Fruit fly (Drosophila melanogaster) whole organism, pupa: Measurements from ENCODE around the gene Nrx-1.

ENCODE experiments used
- CG10348 ChIP-seq: fragments of 200-800 bp; sonication (Bioruptor generic); IDR thresholded peaks from 2 replicates; pipeline ENCODE4 v1.3.6; 2022; ENCODE audit warnings: missing biosample characterization, missing genetic modification characterization
- CG12605 ChIP-seq: fragments of 200-800 bp; sonication (Bioruptor generic); IDR thresholded peaks from 2 replicates; pipeline ENCODE4 v1.3.6; 2022; ENCODE audit warnings: missing biosample characterization, missing genetic modification characterization
- CG13204 ChIP-seq: fragments of 200-800 bp; sonication (Bioruptor generic); optimal IDR thresholded peaks from 2 replicates; lab custom pipeline; 2018; ENCODE audit warnings: missing biosample characterization, mild to moderate bottlenecking, missing genetic modification characterization, moderate library complexity
- CG14655 ChIP-seq: fragments of 200-800 bp; sonication (Bioruptor generic); optimal IDR thresholded peaks from 3 replicates; lab custom pipeline; 2017; ENCODE audit warnings: mild to moderate bottlenecking, missing biosample characterization, missing genetic modification reagents, missing genetic modification characterization
- CG15710 ChIP-seq: fragments of 200-800 bp; sonication (Bioruptor generic); optimal IDR thresholded peaks from 2 replicates; lab custom pipeline; 2018; ENCODE audit warnings: missing biosample characterization, mild to moderate bottlenecking, missing genetic modification characterization, moderate library complexity
- CG17806 ChIP-seq: fragments of 200-800 bp; sonication (Bioruptor generic); optimal IDR thresholded peaks from 2 replicates; lab custom pipeline; 2018; ENCODE audit warnings: missing biosample characterization, mild to moderate bottlenecking, missing genetic modification characterization, moderate library complexity
- CG32121 ChIP-seq: fragments of 200-800 bp; sonication (Bioruptor generic); IDR thresholded peaks from 2 replicates; pipeline ENCODE4 v1.3.6; 2022; ENCODE audit warnings: missing biosample characterization, missing genetic modification characterization
- CG34367 ChIP-seq: fragments of 200-800 bp; sonication (Bioruptor generic); optimal IDR thresholded peaks from 2 replicates; lab custom pipeline; 2018; ENCODE audit warnings: missing biosample characterization, mild to moderate bottlenecking, missing genetic modification characterization
- CG4496 ChIP-seq: fragments of 200-800 bp; sonication (Bioruptor generic); IDR thresholded peaks from 3 replicates; pipeline ENCODE4 v1.3.6; 2022; ENCODE audit warnings: missing biosample characterization, missing genetic modification characterization
- CG8159 ChIP-seq: fragments of 200-800 bp; sonication (Bioruptor generic); optimal IDR thresholded peaks from 3 replicates; lab custom pipeline; 2018; ENCODE audit warnings: missing biosample characterization, mild to moderate bottlenecking, missing genetic modification characterization, moderate library complexity
- CG8301 ChIP-seq: fragments of 200-800 bp; sonication (Bioruptor generic); optimal IDR thresholded peaks from 2 replicates; lab custom pipeline; 2018; ENCODE audit warnings: missing biosample characterization, mild to moderate bottlenecking, missing genetic modification characterization
- CG9948 ChIP-seq: fragments of 200-800 bp; sonication (Bioruptor generic); optimal IDR thresholded peaks from 2 replicates; lab custom pipeline; 2018; ENCODE audit warnings: missing biosample characterization, mild to moderate bottlenecking, missing genetic modification characterization, moderate library complexity
- D1 ChIP-seq: fragments of 200-800 bp; sonication (Bioruptor generic); optimal IDR thresholded peaks from 2 replicates; lab custom pipeline; 2018; ENCODE audit warnings: missing biosample characterization, mild to moderate bottlenecking, missing genetic modification characterization, moderate library complexity
- EcR ChIP-seq: fragments of 200-800 bp; sonication (Bioruptor generic); optimal IDR thresholded peaks from 3 replicates; lab custom pipeline; 2019; ENCODE audit warnings: missing biosample characterization, missing genetic modification characterization, mild to moderate bottlenecking, moderate library complexity, missing genetic modification reagents
- Ets98B ChIP-seq: fragments of 200-800 bp; sonication (Bioruptor generic); IDR thresholded peaks from 2 replicates; pipeline ENCODE4 v1.3.6; 2022; ENCODE audit warnings: missing biosample characterization, missing genetic modification characterization
- Pif1A ChIP-seq: fragments of 200-800 bp; sonication (Bioruptor generic); optimal IDR thresholded peaks from 3 replicates; lab custom pipeline; 2016; ENCODE audit warnings: missing biosample characterization, missing genetic modification characterization
- Pif1B ChIP-seq: fragments of 200-800 bp; sonication (Bioruptor generic); optimal IDR thresholded peaks from 3 replicates; lab custom pipeline; 2016; ENCODE audit warnings: missing biosample characterization, missing genetic modification characterization
- Snoo ChIP-seq: fragments of 200-800 bp; sonication (Bioruptor generic); optimal IDR thresholded peaks from 3 replicates; lab custom pipeline; 2017; ENCODE audit warnings: missing biosample characterization, mild to moderate bottlenecking, missing genetic modification characterization, inconsistent platforms
- fd96Ca ChIP-seq: fragments of 200-800 bp; sonication (Bioruptor generic); IDR thresholded peaks from 3 replicates; pipeline ENCODE4 v1.3.6; 2022; ENCODE audit warnings: missing biosample characterization, missing genetic modification characterization
- gl ChIP-seq: fragments of 200-800 bp; sonication (Bioruptor generic); optimal IDR thresholded peaks from 2 replicates; lab custom pipeline; 2018; ENCODE audit warnings: missing biosample characterization, mild to moderate bottlenecking, missing genetic modification characterization
- rn ChIP-seq: fragments of 200-800 bp; sonication (Bioruptor generic); IDR thresholded peaks from 2 replicates; pipeline ENCODE4 v1.3.6; 2022; ENCODE audit warnings: missing biosample characterization, missing genetic modification characterization

The Nrx-1 gene

dm6 chr3R:22449871-22450424 is 18.4 kb upstream of the Nrx-1 start:
- TF ChIP-seq CG10348 (no peak), gl (tag; lab: Kevin White, UChicago) (no peak), CG34367 (tag; lab: Kevin White, UChicago) (no peak), CG32121 (GFP tag; lab: Robert Waterston, UW) (no peak), Snoo (tag; lab: Kevin White, UChicago) (no peak), CG4496 (GFP tag; lab: Robert Waterston, UW) (no peak), CG8301 (tag; lab: Kevin White, UChicago) (no peak), D1 (no peak), EcR (GFP tag; lab: Kevin White, UChicago) (no peak), fd96Ca (GFP tag; lab: Robert Waterston, UW) (no peak), Pif1A (GFP tag; lab: Kevin White, UChicago) (no peak), CG12605 (no peak), Ets98B (GFP tag; lab: Robert Waterston, UW) (no peak)

- TF ChIP-seq CG8159 (tag; lab: Kevin White, UChicago) = no peak
- no peak for TF ChIP-seq CG8301 (tag; lab: Kevin White, UChicago)
- TF ChIP-seq CG13204 (GFP tag; lab: Kevin White, UChicago) = no peak
- TF ChIP-seq CG34367 (tag; lab: Kevin White, UChicago) = no peak
- no peak for TF ChIP-seq rn
- no peak for TF ChIP-seq Ets98B (GFP tag; lab: Robert Waterston, UW)
- no peak for TF ChIP-seq CG32121 (GFP tag; lab: Robert Waterston, UW)
- no peak for TF ChIP-seq CG4496 (GFP tag; lab: Robert Waterston, UW)
- no peak for TF ChIP-seq Pif1A (GFP tag; lab: Kevin White, UChicago)
- no peak for TF ChIP-seq EcR (GFP tag; lab: Kevin White, UChicago)
- TF ChIP-seq CG12605 = no peak
- TF ChIP-seq CG10348 = no peak
- no peak for TF ChIP-seq CG14655 (GFP tag; lab: Kevin White, UChicago)
- no peak for TF ChIP-seq Pif1B (GFP tag; lab: Kevin White, UChicago)
- TF ChIP-seq CG17806 (tag; lab: Kevin White, UChicago) = no peak
- TF ChIP-seq D1 = no peak
These were observed 13.6 kb upstream of the Nrx-1 start for dm6 chr3R:22454397-22455334.

DNA sequence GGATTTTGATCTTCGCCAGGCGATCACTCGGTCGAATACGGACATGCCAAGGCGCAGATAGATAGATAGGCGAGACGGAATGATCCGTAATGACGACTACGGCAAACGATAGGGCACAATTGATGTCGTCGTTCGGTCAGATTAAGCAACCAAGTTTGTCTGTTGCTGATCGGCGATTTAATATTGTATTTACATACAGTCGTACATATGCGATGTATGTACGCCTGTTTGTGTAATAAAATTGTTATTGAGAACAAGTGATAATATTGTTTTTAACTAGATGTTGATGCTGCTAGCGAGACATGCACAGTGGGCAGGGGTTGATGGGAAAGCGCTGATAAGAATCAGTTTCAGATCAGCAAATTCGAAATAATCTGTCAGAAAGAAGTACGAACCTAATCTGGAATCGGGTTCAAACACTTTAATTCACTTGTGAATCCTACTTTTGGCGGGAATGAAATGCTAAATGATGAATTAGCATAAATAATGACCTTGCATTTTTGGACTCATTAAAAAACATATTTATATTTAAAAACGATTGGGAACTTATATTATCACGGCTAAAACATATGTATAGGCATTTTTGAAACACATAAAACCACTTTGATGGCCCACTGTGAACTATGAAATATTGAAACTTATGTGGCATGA is 12.9 kb upstream of the Nrx-1 start:
- TF ChIP-seq D1 (no peak), Ets98B (GFP tag; lab: Robert Waterston, UW) (no peak), CG4496 (GFP tag; lab: Robert Waterston, UW) (no peak), CG8301 (tag; lab: Kevin White, UChicago) (peak; percentile 41), CG12605 (no peak), CG10348 (no peak), Pif1A (GFP tag; lab: Kevin White, UChicago) (no peak), CG8159 (tag; lab: Kevin White, UChicago) (peak; percentile 71), CG17806 (tag; lab: Kevin White, UChicago) (peak; percentile 14), CG9948 (tag; lab: Kevin White, UChicago) (peak; percentile 50), CG13204 (GFP tag; lab: Kevin White, UChicago) (no peak), CG15710 (tag; lab: Kevin White, UChicago) (peak; percentile 39), gl (tag; lab: Kevin White, UChicago) (no peak), CG14655 (GFP tag; lab: Kevin White, UChicago) (no peak), Snoo (tag; lab: Kevin White, UChicago) (no peak), Pif1B (GFP tag; lab: Kevin White, UChicago) (peak; percentile 17), rn (no peak), EcR (GFP tag; lab: Kevin White, UChicago) (no peak), fd96Ca (GFP tag; lab: Robert Waterston, UW) (0 out of 3 replicates have a peak, but pooled peaks have one; percentile 16), CG34367 (tag; lab: Kevin White, UChicago) (peak; percentile 16), CG32121 (GFP tag; lab: Robert Waterston, UW) (no peak)
- TF ChIP-seq, all 21 proteins: peak for 8

dm6 chr3R:22456007-22456406 is 12.3 kb upstream of the Nrx-1 start:
- no peak for TF ChIP-seq Snoo (tag; lab: Kevin White, UChicago)
- no peak for TF ChIP-seq CG8301 (tag; lab: Kevin White, UChicago)
